Fruit fly (Drosophila melanogaster): ENCODE measurements around the gene CG7990.

CG7990 gene

dm6 chrX:19164726-19165125, 37.1 kb downstream of the CG7990 start (continued):
- no peak for TF ChIP-seq eyg (GFP tag; optimal IDR thresholded peaks at IDR 0.05)
- peak; percentile 19; the same call in 1 of the 2 replicates for TF ChIP-seq HLH3B (GFP tag; IDR thresholded peaks at IDR 0.05)
- TF ChIP-seq Nf-YC (tag; optimal IDR thresholded peaks at IDR 0.05) = no peak
- TF ChIP-seq lab (GFP tag; optimal IDR thresholded peaks at IDR 0.05) = peak; percentile 30
- no peak for TF ChIP-seq CG32767 (GFP tag; IDR thresholded peaks at IDR 0.05)
- TF ChIP-seq D19B (GFP tag; optimal IDR thresholded peaks at IDR 0.05) = peak; percentile 9
- TF ChIP-seq sens-2 (GFP tag; IDR thresholded peaks at IDR 0.05) = no peak
- no peak for TF ChIP-seq CG9817 (tag; optimal IDR thresholded peaks at IDR 0.05)
- TF ChIP-seq croc (GFP tag; conservative IDR thresholded peaks at IDR 0.05) = no peak
- no peak for TF ChIP-seq CG6791 (GFP tag; IDR thresholded peaks at IDR 0.05; ENCODE audit: partially characterized antibody)
- no peak for TF ChIP-seq CG14441 (GFP tag; IDR thresholded peaks at IDR 0.05)
- no peak for TF ChIP-seq sug (tag; optimal IDR thresholded peaks at IDR 0.05)
- TF ChIP-seq jumu (GFP tag; optimal IDR thresholded peaks at IDR 0.05) = peak; percentile 7
- no peak for TF ChIP-seq Six4 (GFP tag; optimal IDR thresholded peaks at IDR 0.05)
- TF ChIP-seq CG4360 (GFP tag; IDR thresholded peaks at IDR 0.05) = no peak
- no peak for TF ChIP-seq wek (GFP tag; optimal IDR thresholded peaks at IDR 0.05)
- peak; percentile 34; the same call in 2 of the 3 replicates for TF ChIP-seq dysf (GFP tag; IDR thresholded peaks at IDR 0.05)
- TF ChIP-seq CG6765 (GFP tag; optimal IDR thresholded peaks at IDR 0.05) = no peak
- no peak for TF ChIP-seq CG9437 (GFP tag; optimal IDR thresholded peaks at IDR 0.05)
- no peak for TF ChIP-seq CG9215 (GFP tag; IDR thresholded peaks at IDR 0.05)
- no peak for TF ChIP-seq Hr78 (GFP tag; optimal IDR thresholded peaks at IDR 0.05)
- no peak for TF ChIP-seq CG4730 (GFP tag; IDR thresholded peaks at IDR 0.05)
- peak; percentile 4 for TF ChIP-seq Blimp-1 (GFP tag; optimal IDR thresholded peaks at IDR 0.05)
- TF ChIP-seq chm (GFP tag; IDR thresholded peaks at IDR 0.05) = no peak
- TF ChIP-seq CG1603 (tag; optimal IDR thresholded peaks at IDR 0.05) = no peak
- TF ChIP-seq lilli (GFP tag; optimal IDR thresholded peaks at IDR 0.05) = peak; percentile 19
- peak; percentile 0 for TF ChIP-seq az2 (GFP tag; optimal IDR thresholded peaks at IDR 0.05)
- no peak for TF ChIP-seq Drgx (GFP tag; IDR thresholded peaks at IDR 0.05)
- TF ChIP-seq prd (optimal IDR thresholded peaks at IDR 0.05) = no peak
- peak; percentile 43; the same call in 1 of the 3 replicates for TF ChIP-seq prd (GFP tag; IDR thresholded peaks at IDR 0.05)
- no peak; the same call in 1 of the 2 replicates for TF ChIP-seq CG6689 (GFP tag; IDR thresholded peaks at IDR 0.05)
- no peak for TF ChIP-seq nau (GFP tag; optimal IDR thresholded peaks at IDR 0.05)
- TF ChIP-seq Dip2 (GFP tag; IDR thresholded peaks at IDR 0.05) = no peak
- no peak for TF ChIP-seq HLH4C (GFP tag; IDR thresholded peaks at IDR 0.05; ENCODE audit: partially characterized antibody)
- TF ChIP-seq bigmax (GFP tag; optimal IDR thresholded peaks at IDR 0.05) = no peak
- TF ChIP-seq Doc2 (GFP tag; IDR thresholded peaks at IDR 0.05) = no peak
- TF ChIP-seq CG3995 (GFP tag; optimal IDR thresholded peaks at IDR 0.05) = peak; percentile 12
- no peak for TF ChIP-seq CG15011 (GFP tag; optimal IDR thresholded peaks at IDR 0.05)
- no peak for TF ChIP-seq gt (GFP tag; IDR thresholded peaks at IDR 0.05)
- TF ChIP-seq al (GFP tag; IDR thresholded peaks at IDR 0.05) = no peak
- TF ChIP-seq Atf6 (GFP tag; IDR thresholded peaks at IDR 0.05) = no peak
- TF ChIP-seq CG11093 (GFP tag; IDR thresholded peaks at IDR 0.05) = 0 out of 3 replicates have a peak, but pooled peaks have one; percentile 19
- TF ChIP-seq ato (GFP tag; IDR thresholded peaks at IDR 0.05; ENCODE audit: partially characterized antibody) = no peak
- 0 out of 2 replicates have a peak, but pooled peaks have one; percentile 15 for TF ChIP-seq Ada2b (GFP tag; IDR thresholded peaks at IDR 0.05)
- no peak for TF ChIP-seq pnt (GFP tag; optimal IDR thresholded peaks at IDR 0.05)
- TF ChIP-seq dan (GFP tag; IDR thresholded peaks at IDR 0.05) = no peak
- no peak for TF ChIP-seq Fer2 (tag; optimal IDR thresholded peaks at IDR 0.05)
- no peak for TF ChIP-seq amos (GFP tag; IDR thresholded peaks at IDR 0.05; ENCODE audit: partially characterized antibody)
- TF ChIP-seq CG2889 (GFP tag; IDR thresholded peaks at IDR 0.05) = no peak
- TF ChIP-seq CG13123 (GFP tag; optimal IDR thresholded peaks at IDR 0.05) = no peak
- TF ChIP-seq fu2 (GFP tag; optimal IDR thresholded peaks at IDR 0.05) = no peak
- no peak for TF ChIP-seq CG10979 (tag; optimal IDR thresholded peaks at IDR 0.05)

Data from whole organism, embryonic.